Worm (Caenorhabditis elegans) whole organism, midembryonic: ENCODE results near the gene srj-5.

Experiments
- flt-1 ChIP-seq: fragments of 200-800 bp; sonication (Bioruptor generic); IDR thresholded peaks from 2 replicates; pipeline ENCODE4 v1.3.6; 2022; ENCODE audit warnings: missing genetic modification characterization, missing compliant biosample characterization
- tab-1 ChIP-seq: fragments of 200-800 bp; sonication (Bioruptor generic); IDR thresholded peaks from 2 replicates; pipeline ENCODE4 v1.3.6; 2022; ENCODE audit warnings: missing genetic modification characterization, missing compliant biosample characterization
- ztf-29 ChIP-seq: fragments of 200-800 bp; sonication (Bioruptor generic); IDR thresholded peaks from 2 replicates; pipeline ENCODE4 v1.3.6; 2022; ENCODE audit warnings: missing genetic modification reagents, missing genetic modification characterization, missing compliant biosample characterization

DNA sequence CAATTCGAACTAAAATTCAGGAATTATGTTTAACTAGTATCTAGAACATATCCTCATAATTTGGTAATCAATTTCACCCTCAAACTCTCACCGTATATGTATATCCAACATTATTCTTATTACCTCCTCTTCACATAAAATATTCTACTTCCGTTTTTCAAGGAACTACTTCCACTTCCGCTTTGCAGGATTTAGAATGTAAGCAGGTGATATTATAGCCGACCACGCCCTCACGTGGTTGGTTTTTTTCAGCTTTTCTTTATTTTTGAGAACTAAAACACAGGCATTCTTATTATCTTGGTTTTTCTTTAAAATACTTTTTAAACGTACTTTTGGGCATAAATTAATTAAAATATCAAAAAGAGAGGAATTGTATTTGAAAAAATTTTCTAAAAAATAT lies 34.9 kb downstream of the srj-5 start:
- TF ChIP-seq tab-1 (no peak), flt-1 (no peak), ztf-29 (no peak)
